Worm (Caenorhabditis elegans) whole organism, L1 larva: ENCODE data around the gene bed-2.

Experiments
- C04F5.9 ChIP-seq: sonication (generic microtip); optimal IDR thresholded peaks from 2 replicates; lab custom pipeline; 2016; ENCODE audit warnings: missing genetic modification characterization, missing compliant biosample characterization
- efl-3 ChIP-seq: fragments of 200-800 bp; sonication (Bioruptor generic); optimal IDR thresholded peaks from 2 replicates; lab custom pipeline; 2018; ENCODE audit warnings: mild to moderate bottlenecking, missing genetic modification characterization, missing compliant biosample characterization
- egl-27 ChIP-seq, 2 experiments: fragments of 150-350 bp in 1 of 2; sonication (generic microtip); optimal IDR thresholded peaks; 3 replicates each; lab custom pipeline; 2017 to 2018; ENCODE audit warnings: missing biosample characterization in 2 of 2, missing genetic modification characterization in 2 of 2, missing genetic modification reagents in 2 of 2
- elt-2 ChIP-seq: sonication (generic microtip); optimal IDR thresholded peaks from 2 replicates; lab custom pipeline; 2016; ENCODE audit warnings: missing genetic modification characterization, mild to moderate bottlenecking, inconsistent platforms, missing compliant biosample characterization, missing genetic modification reagents
- fkh-8 ChIP-seq: sonication (generic microtip); optimal IDR thresholded peaks from 2 replicates; lab custom pipeline; 2016; ENCODE audit warnings: mild to moderate bottlenecking, missing genetic modification characterization, missing compliant biosample characterization
- hlh-4 ChIP-seq: sonication (generic microtip); optimal IDR thresholded peaks from 2 replicates; lab custom pipeline; 2016; ENCODE audit warnings: mild to moderate bottlenecking, missing genetic modification characterization, missing compliant biosample characterization
- isw-1 ChIP-seq: fragments of 200-800 bp; sonication (Bioruptor generic); IDR thresholded peaks from 2 replicates; pipeline ENCODE4 v1.3.6; 2022; ENCODE audit warnings: missing genetic modification characterization, missing compliant biosample characterization
- lin-15B ChIP-seq: fragments of 150-350 bp; sonication (generic microtip); optimal IDR thresholded peaks from 3 replicates; lab custom pipeline; 2014; ENCODE audit warnings: missing biosample characterization, missing genetic modification characterization
- mep-1 ChIP-seq: fragments of 150-350 bp; optimal IDR thresholded peaks from 2 replicates; lab custom pipeline; 2014; ENCODE audit warnings: missing biosample characterization, missing genetic modification characterization
- nhr-11 ChIP-seq: fragments of 150-350 bp; optimal IDR thresholded peaks from 2 replicates; lab custom pipeline; 2014; ENCODE audit warnings: missing biosample characterization, missing genetic modification characterization
- nhr-12 ChIP-seq: sonication (generic microtip); optimal IDR thresholded peaks from 2 replicates; lab custom pipeline; 2017; ENCODE audit warnings: missing biosample characterization, missing genetic modification characterization
- nhr-28 ChIP-seq: fragments of 150-350 bp; optimal IDR thresholded peaks from 2 replicates; lab custom pipeline; 2014; ENCODE audit warnings: missing biosample characterization, missing genetic modification characterization
- unc-30 ChIP-seq: sonication (generic microtip); optimal IDR thresholded peaks from 2 replicates; lab custom pipeline; 2017; ENCODE audit warnings: missing biosample characterization, missing genetic modification characterization
- zag-1 ChIP-seq: fragments of 150-350 bp; optimal IDR thresholded peaks from 2 replicates; lab custom pipeline; 2014; ENCODE audit warnings: missing biosample characterization, missing genetic modification characterization

ce11 chrIII:11505213-11505612 is 34.6 kb upstream of the bed-2 start, which contains the start of the genes Y66D12A.21 and spe-6:
- TF ChIP-seq nhr-28 (tag; lab: Kevin White, UChicago), result no peak
- TF ChIP-seq nhr-12 (tag; lab: Kevin White, UChicago), result no peak
- TF ChIP-seq elt-2, result no peak
- TF ChIP-seq zag-1 (tag; lab: Kevin White, UChicago), result no peak
- no peak for TF ChIP-seq nhr-11
- TF ChIP-seq isw-1, result no peak
- peak; percentile 56 for TF ChIP-seq lin-15B (tag; lab: Kevin White, UChicago)
- no peak for TF ChIP-seq fkh-8 (tag; lab: Kevin White, UChicago)
- TF ChIP-seq unc-30 (tag; lab: Kevin White, UChicago), result no peak
- no peak for TF ChIP-seq hlh-4 (tag; lab: Kevin White, UChicago)
- TF ChIP-seq egl-27 (tag; optimal IDR thresholded peaks at IDR 0.05; lab: Kevin White, UChicago), result no peak
- TF ChIP-seq efl-3 (GFP tag; lab: Kevin White, UChicago), result no peak
- no peak for TF ChIP-seq C04F5.9 (tag; lab: Kevin White, UChicago)
- TF ChIP-seq mep-1 (tag; lab: Kevin White, UChicago), result no peak
